Worm (Caenorhabditis elegans) whole organism, late embryonic: ENCODE data around the gene str-146.

Experiments
- C08G9.2 ChIP-seq: sonication (generic microtip); optimal IDR thresholded peaks from 2 replicates; lab custom pipeline; 2016; ENCODE audit warnings: mild to moderate bottlenecking, missing genetic modification characterization, moderate library complexity, missing compliant biosample characterization
- K02D7.2 ChIP-seq: sonication (generic microtip); optimal IDR thresholded peaks from 2 replicates; lab custom pipeline; 2017; ENCODE audit warnings: mild to moderate bottlenecking, missing genetic modification characterization, missing compliant biosample characterization
- T23F11.4 ChIP-seq: fragments of 200-800 bp; sonication (Bioruptor generic); optimal IDR thresholded peaks from 2 replicates; lab custom pipeline; 2018; ENCODE audit warnings: mild to moderate bottlenecking, missing genetic modification characterization, missing compliant biosample characterization
- Y22D7AL.16 ChIP-seq: sonication (generic microtip); optimal IDR thresholded peaks from 2 replicates; lab custom pipeline; 2016; ENCODE audit warnings: missing genetic modification characterization, missing compliant biosample characterization
- ceh-18 ChIP-seq: sonication (generic microtip); optimal IDR thresholded peaks from 2 replicates; lab custom pipeline; 2016; ENCODE audit warnings: missing genetic modification characterization, missing compliant biosample characterization
- ceh-19 ChIP-seq: fragments of 200-800 bp; sonication (Bioruptor generic); optimal IDR thresholded peaks from 2 replicates; lab custom pipeline; 2018; ENCODE audit warnings: mild to moderate bottlenecking, missing genetic modification characterization, missing compliant biosample characterization
- ceh-24 ChIP-seq: sonication (generic microtip); optimal IDR thresholded peaks from 2 replicates; lab custom pipeline; 2016; ENCODE audit warnings: mild to moderate bottlenecking, missing genetic modification characterization, missing compliant biosample characterization
- eyg-1 ChIP-seq: sonication (generic microtip); optimal IDR thresholded peaks from 2 replicates; lab custom pipeline; 2016; ENCODE audit warnings: missing genotype, missing genetic modification characterization, missing compliant biosample characterization
- npax-4 ChIP-seq: sonication (generic microtip); optimal IDR thresholded peaks from 2 replicates; lab custom pipeline; 2016; ENCODE audit warnings: missing genetic modification characterization, missing compliant biosample characterization
- pax-1 ChIP-seq: fragments of 150-350 bp; optimal IDR thresholded peaks from 2 replicates; lab custom pipeline; 2014; ENCODE audit warnings: missing biosample characterization, missing genetic modification characterization
- pha-4 ChIP-seq: fragments of 150-350 bp; optimal IDR thresholded peaks from 2 replicates; lab custom pipeline; 2018; ENCODE audit warnings: missing biosample characterization, missing genetic modification reagents, missing genetic modification characterization

- TF ChIP-seq pha-4 (tag; lab: Kevin White, UChicago) (no peak), ceh-19 (GFP tag; lab: Kevin White, UChicago) (no peak), T23F11.4 (GFP tag; lab: Kevin White, UChicago) (no peak), ceh-18 (tag; lab: Kevin White, UChicago) (no peak), pax-1 (tag; lab: Kevin White, UChicago) (no peak), npax-4 (tag; lab: Kevin White, UChicago) (no peak), ceh-24 (tag; lab: Kevin White, UChicago) (no peak), eyg-1 (tag; lab: Kevin White, UChicago) (no peak), C08G9.2 (no peak), Y22D7AL.16 (tag; lab: Kevin White, UChicago) (no peak), K02D7.2 (tag; lab: Kevin White, UChicago) (no peak)
Measured at ce11 chrV:8085141-8085540, 10.1 kb downstream of the str-146 start, which contains the start of gene C09H5.7.
